Worm (Caenorhabditis elegans) whole organism, young adult: Measurements from ENCODE around the gene W01F3.2.
A peak's percentile ranks its signal among the peaks of the same experiment; 100 is the strongest.

Experiments used
- B0035.1 ChIP-seq: sonication (generic microtip); optimal IDR thresholded peaks from 2 replicates; lab custom pipeline; 2016; ENCODE audit warnings: missing genetic modification characterization, mild to moderate bottlenecking, missing compliant biosample characterization, missing genotype, missing genetic modification reagents
- B0261.1 ChIP-seq: sonication (generic microtip); optimal IDR thresholded peaks from 2 replicates; lab custom pipeline; 2016; ENCODE audit warnings: mild to moderate bottlenecking, missing genetic modification characterization, moderate library complexity, missing compliant biosample characterization
- C17E4.6 ChIP-seq: fragments of 200-800 bp; sonication (Bioruptor generic); IDR thresholded peaks from 2 replicates; pipeline ENCODE4 v1.3.6; 2022; ENCODE audit warnings: missing genetic modification reagents, missing genetic modification characterization, missing compliant biosample characterization
- F49E8.2 ChIP-seq: sonication (generic microtip); optimal IDR thresholded peaks from 3 replicates; lab custom pipeline; 2017; ENCODE audit warnings: missing genetic modification characterization, mild to moderate bottlenecking, missing compliant biosample characterization, antibody characterized with exemption, moderate library complexity; ENCODE audit not compliant: insufficient read depth
- F55B11.4 ChIP-seq: sonication (generic microtip); optimal IDR thresholded peaks from 2 replicates; lab custom pipeline; 2016; ENCODE audit warnings: missing compliant biosample characterization, missing genetic modification characterization, borderline replicate concordance; ENCODE audit not compliant: insufficient read depth
- F57A8.1 ChIP-seq: fragments of 200-800 bp; sonication (Bioruptor generic); optimal IDR thresholded peaks from 2 replicates; lab custom pipeline; 2018; ENCODE audit warnings: mild to moderate bottlenecking, missing genetic modification characterization, moderate library complexity, missing compliant biosample characterization
- K11D2.4 ChIP-seq: fragments of 200-800 bp; sonication (Bioruptor generic); IDR thresholded peaks from 2 replicates; pipeline ENCODE4 v1.3.6; 2022; ENCODE audit warnings: missing genetic modification reagents, missing genetic modification characterization, missing compliant biosample characterization
- Y53F4B.3 ChIP-seq: fragments of 200-800 bp; sonication (Bioruptor generic); IDR thresholded peaks from 2 replicates; pipeline ENCODE4 v1.3.6; 2022; ENCODE audit warnings: missing genetic modification reagents, missing genetic modification characterization, missing compliant biosample characterization
- Y53G8AR.9 ChIP-seq: fragments of 200-800 bp; sonication (Bioruptor generic); conservative IDR thresholded peaks from 2 replicates; pipeline ENCODE4 v1.3.6; 2022; ENCODE audit warnings: missing genetic modification reagents, missing genetic modification characterization, missing compliant biosample characterization
- Y79H2A.3 ChIP-seq: fragments of 200-800 bp; sonication (Bioruptor generic); conservative IDR thresholded peaks from 2 replicates; pipeline ENCODE4 v1.3.6; 2022; ENCODE audit warnings: missing genetic modification reagents, missing genetic modification characterization, missing compliant biosample characterization
- cebp-1 ChIP-seq, 2 experiments: fragments of 200-800 bp in 1 of 2; sonication (Bioruptor generic) in 1 of 2; sonication (generic microtip) in 1 of 2; IDR thresholded peaks in 1 of 2; optimal IDR thresholded peaks in 1 of 2; 2 replicates each; pipeline versions ENCODE4 v1.3.6 to Lab custom; 2017 to 2022; ENCODE audit warnings: missing compliant biosample characterization in 2 of 2, missing genetic modification characterization in 2 of 2, mild to moderate bottlenecking in 1 of 2, missing genetic modification reagents in 1 of 2, moderate library complexity in 1 of 2
- cebp-2 ChIP-seq: fragments of 200-800 bp; sonication (Bioruptor generic); IDR thresholded peaks from 2 replicates; pipeline ENCODE4 v1.3.6; 2022; ENCODE audit warnings: missing genetic modification characterization, missing compliant biosample characterization
- ceh-40 ChIP-seq: fragments of 200-800 bp; sonication (Bioruptor generic); IDR thresholded peaks from 2 replicates; pipeline ENCODE4 v1.3.6; 2022; ENCODE audit warnings: missing genetic modification characterization, missing compliant biosample characterization
- ceh-58 ChIP-seq: fragments of 200-800 bp; sonication (Bioruptor generic); IDR thresholded peaks from 2 replicates; pipeline ENCODE4 v1.3.6; 2022; ENCODE audit warnings: missing genetic modification characterization, missing compliant biosample characterization
- ceh-79 ChIP-seq: sonication (generic microtip); optimal IDR thresholded peaks from 2 replicates; lab custom pipeline; 2017; ENCODE audit warnings: mild to moderate bottlenecking, missing genetic modification characterization, missing compliant biosample characterization
- ceh-91 ChIP-seq: fragments of 200-800 bp; sonication (Bioruptor generic); IDR thresholded peaks from 2 replicates; pipeline ENCODE4 v1.3.6; 2022; ENCODE audit warnings: missing genetic modification reagents, missing genetic modification characterization, missing compliant biosample characterization
- chd-7 ChIP-seq: sonication (generic microtip); optimal IDR thresholded peaks from 2 replicates; lab custom pipeline; 2016; ENCODE audit warnings: mild to moderate bottlenecking, missing genetic modification characterization, moderate library complexity, missing compliant biosample characterization
- gei-17 ChIP-seq: fragments of 200-800 bp; sonication (Bioruptor generic); optimal IDR thresholded peaks from 2 replicates; lab custom pipeline; 2018; ENCODE audit warnings: mild to moderate bottlenecking, missing genetic modification characterization, missing compliant biosample characterization
- hlh-26 ChIP-seq: fragments of 200-800 bp; sonication (Bioruptor generic); conservative IDR thresholded peaks from 2 replicates; pipeline ENCODE4 v1.3.6; 2022; ENCODE audit warnings: missing genetic modification reagents, missing genetic modification characterization, missing compliant biosample characterization
- hmg-20 ChIP-seq: fragments of 200-800 bp; sonication (Bioruptor generic); IDR thresholded peaks from 2 replicates; pipeline ENCODE4 v1.3.6; 2022; ENCODE audit warnings: missing genetic modification reagents, missing genetic modification characterization, missing compliant biosample characterization
- let-607 ChIP-seq, 2 experiments: fragments of 200-800 bp in 1 of 2; sonication (Bioruptor generic) in 1 of 2; sonication (generic microtip) in 1 of 2; optimal IDR thresholded peaks; 2 replicates each; lab custom pipeline; 2016 to 2018; ENCODE audit warnings: mild to moderate bottlenecking in 2 of 2, missing compliant biosample characterization in 2 of 2, missing genetic modification characterization in 2 of 2, moderate library complexity in 2 of 2, missing genotype in 1 of 2
- nfya-2 ChIP-seq: fragments of 200-800 bp; sonication (Bioruptor generic); IDR thresholded peaks from 2 replicates; pipeline ENCODE4 v1.3.6; 2022; ENCODE audit warnings: missing genetic modification reagents, missing genetic modification characterization, missing compliant biosample characterization
- nhr-27 ChIP-seq: fragments of 200-800 bp; sonication (Bioruptor generic); optimal IDR thresholded peaks from 2 replicates; lab custom pipeline; 2018; ENCODE audit warnings: mild to moderate bottlenecking, missing genetic modification characterization, moderate library complexity, missing compliant biosample characterization
- repo-1 ChIP-seq: sonication (generic microtip); optimal IDR thresholded peaks from 2 replicates; lab custom pipeline; 2017; ENCODE audit warnings: mild to moderate bottlenecking, missing genetic modification characterization, missing compliant biosample characterization
- rpc-1 ChIP-seq, 2 experiments: fragments of 150-350 bp in 1 of 2; sonication (generic microtip) in 1 of 2; optimal IDR thresholded peaks; 2 replicates each; lab custom pipeline; 2014 to 2018; ENCODE audit warnings: missing biosample characterization in 1 of 2, missing genetic modification characterization in 1 of 2, missing genetic modification reagents in 1 of 2, missing genotype in 1 of 2
- snpc-1.1 ChIP-seq: sonication (generic microtip); optimal IDR thresholded peaks from 2 replicates; lab custom pipeline; 2017; ENCODE audit warnings: missing genetic modification characterization, mild to moderate bottlenecking, missing compliant biosample characterization, antibody characterized with exemption, moderate library complexity, missing genotype, missing genetic modification reagents; ENCODE audit not compliant: insufficient read depth
- somi-1 ChIP-seq: fragments of 200-800 bp; sonication (Bioruptor generic); optimal IDR thresholded peaks from 2 replicates; lab custom pipeline; 2018; ENCODE audit warnings: mild to moderate bottlenecking, missing genetic modification characterization, missing compliant biosample characterization
- xnd-1 ChIP-seq: sonication (generic microtip); optimal IDR thresholded peaks from 2 replicates; lab custom pipeline; 2016; ENCODE audit warnings: missing genotype, missing genetic modification reagents, missing genetic modification characterization, missing compliant biosample characterization
- zfh-2 ChIP-seq: fragments of 200-800 bp; sonication (Bioruptor generic); conservative IDR thresholded peaks from 2 replicates; pipeline ENCODE4 v1.3.6; 2022; ENCODE audit warnings: missing genetic modification reagents, missing genetic modification characterization, missing compliant biosample characterization
- zim-3 ChIP-seq: sonication (generic microtip); optimal IDR thresholded peaks from 2 replicates; lab custom pipeline; 2017; ENCODE audit warnings: mild to moderate bottlenecking, missing genetic modification characterization, moderate library complexity, missing compliant biosample characterization
- ztf-18 ChIP-seq: sonication (generic microtip); optimal IDR thresholded peaks from 2 replicates; lab custom pipeline; 2016; ENCODE audit warnings: missing genotype, mild to moderate bottlenecking, missing genetic modification characterization, missing compliant biosample characterization
- ztf-22 ChIP-seq: fragments of 200-800 bp; sonication (Bioruptor generic); optimal IDR thresholded peaks from 2 replicates; lab custom pipeline; 2018; ENCODE audit warnings: mild to moderate bottlenecking, missing genetic modification characterization, moderate library complexity, missing compliant biosample characterization
- ztf-26 ChIP-seq: sonication (generic microtip); optimal IDR thresholded peaks from 2 replicates; lab custom pipeline; 2017; ENCODE audit warnings: missing genetic modification characterization, missing compliant biosample characterization
- ztf-28 ChIP-seq: fragments of 200-800 bp; sonication (Bioruptor generic); IDR thresholded peaks from 2 replicates; pipeline ENCODE4 v1.3.6; 2022; ENCODE audit warnings: missing genetic modification reagents, missing genetic modification characterization, missing compliant biosample characterization

Gene W01F3.2

DNA sequence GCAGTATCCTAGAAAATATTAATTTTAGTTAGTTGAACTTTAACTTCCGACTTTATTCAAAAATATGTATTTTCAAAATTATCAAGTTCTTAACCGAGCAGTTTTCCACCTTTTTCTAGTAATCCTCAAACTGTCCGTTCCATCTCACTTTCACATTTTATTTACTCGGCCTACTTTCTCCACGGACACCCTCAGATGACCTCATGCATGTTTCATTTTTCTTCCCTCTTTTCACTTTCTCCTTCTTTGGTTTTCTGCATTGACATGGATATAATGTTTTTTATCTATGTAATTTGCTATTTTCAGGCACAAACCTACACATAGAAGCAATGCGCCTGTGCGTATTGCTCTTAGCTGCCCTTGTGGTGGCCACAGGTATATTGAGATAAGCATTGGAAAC is 6.8 kb downstream of the W01F3.2 start, which contains the start of gene mlt-11:
Gene mlt-11, plus strand, starts transcription at position 301 of the 400 bp plus-strand sequence.
- TF ChIP-seq Y53G8AR.9 (GFP tag; lab: Robert Waterston, UW) (no peak), F49E8.2 (tag; lab: Kevin White, UChicago) (no peak), xnd-1 (tag; lab: Kevin White, UChicago) (no peak), C17E4.6 (no peak), Y79H2A.3 (no peak), cebp-2 (no peak), ztf-22 (GFP tag; lab: Kevin White, UChicago) (no peak), zim-3 (tag; lab: Kevin White, UChicago) (no peak), B0261.1 (tag; lab: Kevin White, UChicago) (no peak), ceh-91 (no peak)

ce11 chrV:20670625-20671024 is 10.5 kb downstream of the W01F3.2 start:
- TF ChIP-seq let-607 (tag; optimal IDR thresholded peaks at IDR 0.05; lab: Kevin White, UChicago) (no peak), zfh-2 (peak; percentile 54; the same call in 1 of the 2 replicates)
- TF ChIP-seq, all 124 proteins: peak for 1

ce11 chrV:20680189-20680588 is 20.1 kb downstream of the W01F3.2 start:
- no peak for TF ChIP-seq snpc-1.1
- no peak for TF ChIP-seq somi-1
- no peak for TF ChIP-seq ztf-22 (GFP tag; lab: Kevin White, UChicago)
- no peak for TF ChIP-seq C17E4.6
- TF ChIP-seq nfya-2 (GFP tag; lab: Robert Waterston, UW): no peak
- no peak for TF ChIP-seq Y53F4B.3 (GFP tag; lab: Robert Waterston, UW)
- no peak for TF ChIP-seq chd-7 (tag; lab: Kevin White, UChicago)
- no peak for TF ChIP-seq F55B11.4 (tag; lab: Kevin White, UChicago)
- TF ChIP-seq ceh-79 (tag; lab: Kevin White, UChicago): no peak
- no peak for TF ChIP-seq ceh-40 (GFP tag; lab: Robert Waterston, UW)
- TF ChIP-seq cebp-1 (GFP tag; IDR thresholded peaks at IDR 0.05; lab: Robert Waterston, UW): no peak
- TF ChIP-seq cebp-1 (tag; optimal IDR thresholded peaks at IDR 0.05; lab: Kevin White, UChicago): no peak
- no peak for TF ChIP-seq hmg-20 (GFP tag; lab: Robert Waterston, UW)
- TF ChIP-seq ceh-58 (GFP tag; lab: Robert Waterston, UW): no peak
- no peak for TF ChIP-seq nhr-27 (tag; lab: Kevin White, UChicago)
- no peak for TF ChIP-seq ztf-28
- TF ChIP-seq ztf-18 (tag; lab: Kevin White, UChicago): no peak
- TF ChIP-seq, all 124 proteins: peak for 0

ce11 chrV:20681120-20681519 is 21.0 kb downstream of the W01F3.2 start, which contains the start of gene srsx-35:
TSS of gene srsx-35 (plus strand) at chrV:20681420.
- TF ChIP-seq F57A8.1 (no peak), ztf-26 (tag; lab: Kevin White, UChicago) (no peak), repo-1 (no peak), K11D2.4 (GFP tag; lab: Robert Waterston, UW) (no peak), ceh-91 (no peak), hlh-26 (no peak), gei-17 (GFP tag; lab: Kevin White, UChicago) (no peak), ztf-22 (GFP tag; lab: Kevin White, UChicago) (no peak), B0035.1 (tag; lab: Kevin White, UChicago) (no peak), chd-7 (tag; lab: Kevin White, UChicago) (no peak), rpc-1 (optimal IDR thresholded peaks at IDR 0.05; lab: Kevin White, UChicago) (no peak), rpc-1 (tag; optimal IDR thresholded peaks at IDR 0.05; lab: Kevin White, UChicago) (no peak)
